Worm (Caenorhabditis elegans): ENCODE measurements around the gene Y57E12AL.1.

ce11 chrV:7111276-7111675 is 50.9 kb downstream of the Y57E12AL.1 start:
- no peak for TF ChIP-seq nhr-10 (tag; optimal IDR thresholded peaks at IDR 0.05)
- no peak for TF ChIP-seq nhr-237 (tag; optimal IDR thresholded peaks at IDR 0.05)
- TF ChIP-seq nhr-77 (tag; optimal IDR thresholded peaks at IDR 0.05), result no peak
- TF ChIP-seq ama-1 (optimal IDR thresholded peaks at IDR 0.05), result no peak
- no peak for TF ChIP-seq Y55F3AM.14 (GFP tag; optimal IDR thresholded peaks at IDR 0.05)
- TF ChIP-seq peb-1 (tag; optimal IDR thresholded peaks at IDR 0.05), result no peak
- TF ChIP-seq unc-62 (GFP tag; optimal IDR thresholded peaks at IDR 0.05), result no peak

All from whole organism, L2 larva.